Worm (Caenorhabditis elegans): ENCODE measurements around the gene unc-41.

ce11 chrV:9916665-9917064, 59.4 kb downstream of the unc-41 start, which contains the start of gene C50H2.4:
- TF ChIP-seq flt-1 (GFP tag; IDR thresholded peaks at IDR 0.05) (no peak), cog-1 (tag; optimal IDR thresholded peaks at IDR 0.05) (no peak), med-1 (GFP tag; optimal IDR thresholded peaks at IDR 0.05; ENCODE audit: insufficient read depth) (no peak), klf-2 (GFP tag; conservative IDR thresholded peaks at IDR 0.05) (no peak), tab-1 (GFP tag; IDR thresholded peaks at IDR 0.05) (no peak), ztf-29 (GFP tag; IDR thresholded peaks at IDR 0.05) (no peak), ztf-23 (GFP tag; IDR thresholded peaks at IDR 0.05) (no peak)
